Worm (Caenorhabditis elegans) whole organism, late embryonic: ENCODE measurements around the gene rpm-1.
A peak's percentile ranks its signal among the peaks of the same experiment; 100 is the strongest.

ENCODE experiments used
- C08G9.2 ChIP-seq: sonication (generic microtip); optimal IDR thresholded peaks from 2 replicates; lab custom pipeline; 2016; ENCODE audit warnings: mild to moderate bottlenecking, missing genetic modification characterization, moderate library complexity, missing compliant biosample characterization
- K02D7.2 ChIP-seq: sonication (generic microtip); optimal IDR thresholded peaks from 2 replicates; lab custom pipeline; 2017; ENCODE audit warnings: mild to moderate bottlenecking, missing genetic modification characterization, missing compliant biosample characterization
- T23F11.4 ChIP-seq: fragments of 200-800 bp; sonication (Bioruptor generic); optimal IDR thresholded peaks from 2 replicates; lab custom pipeline; 2018; ENCODE audit warnings: mild to moderate bottlenecking, missing genetic modification characterization, missing compliant biosample characterization
- ahr-1 ChIP-seq: sonication (generic microtip); optimal IDR thresholded peaks from 2 replicates; lab custom pipeline; 2016; ENCODE audit warnings: missing genetic modification characterization, missing compliant biosample characterization
- ama-1 ChIP-seq: fragments of 150-350 bp; optimal IDR thresholded peaks from 2 replicates; lab custom pipeline; 2014
- ceh-2 ChIP-seq: sonication (generic microtip); optimal IDR thresholded peaks from 2 replicates; lab custom pipeline; 2016; ENCODE audit warnings: missing genotype, missing genetic modification characterization, missing compliant biosample characterization
- ceh-22 ChIP-seq: sonication (generic microtip); optimal IDR thresholded peaks from 2 replicates; lab custom pipeline; 2017; ENCODE audit warnings: missing biosample characterization, missing genetic modification characterization
- ceh-48 ChIP-seq: sonication (generic microtip); optimal IDR thresholded peaks from 2 replicates; lab custom pipeline; 2016; ENCODE audit warnings: missing genetic modification characterization, inconsistent platforms, missing compliant biosample characterization
- ceh-6 ChIP-seq: fragments of 200-800 bp; sonication (Bioruptor generic); optimal IDR thresholded peaks from 2 replicates; lab custom pipeline; 2018; ENCODE audit warnings: mild to moderate bottlenecking, missing genetic modification characterization, missing compliant biosample characterization
- ceh-9 ChIP-seq: sonication (generic microtip); optimal IDR thresholded peaks from 2 replicates; lab custom pipeline; 2016; ENCODE audit warnings: mild to moderate bottlenecking, missing genetic modification characterization, inconsistent platforms, missing compliant biosample characterization
- che-1 ChIP-seq: sonication (generic microtip); optimal IDR thresholded peaks from 2 replicates; lab custom pipeline; 2016; ENCODE audit warnings: mild to moderate bottlenecking, missing genetic modification characterization, missing compliant biosample characterization
- dve-1 ChIP-seq: sonication (generic microtip); optimal IDR thresholded peaks from 2 replicates; lab custom pipeline; 2017; ENCODE audit warnings: antibody characterized with exemption, mild to moderate bottlenecking, missing genetic modification characterization, missing compliant biosample characterization
- elt-2 ChIP-seq: sonication (generic microtip); optimal IDR thresholded peaks from 2 replicates; lab custom pipeline; 2016; ENCODE audit warnings: missing genetic modification reagents, missing genetic modification characterization, missing compliant biosample characterization
- elt-4 ChIP-seq: sonication (generic microtip); optimal IDR thresholded peaks from 2 replicates; lab custom pipeline; 2016; ENCODE audit warnings: missing genetic modification characterization, missing compliant biosample characterization
- ets-4 ChIP-seq: sonication (generic microtip); optimal IDR thresholded peaks from 2 replicates; lab custom pipeline; 2016; ENCODE audit warnings: missing genetic modification characterization, missing compliant biosample characterization
- fkh-6 ChIP-seq: sonication (generic microtip); optimal IDR thresholded peaks from 2 replicates; lab custom pipeline; 2016; ENCODE audit warnings: missing genetic modification characterization, missing compliant biosample characterization
- hlh-13 ChIP-seq: fragments of 200-800 bp; sonication (Bioruptor generic); optimal IDR thresholded peaks from 2 replicates; lab custom pipeline; 2018; ENCODE audit warnings: mild to moderate bottlenecking, missing genetic modification characterization, missing compliant biosample characterization
- hlh-30 ChIP-seq: sonication (generic microtip); optimal IDR thresholded peaks from 2 replicates; lab custom pipeline; 2017; ENCODE audit warnings: antibody characterized with exemption, missing genetic modification characterization, missing compliant biosample characterization; ENCODE audit not compliant: insufficient read depth
- hlh-6 ChIP-seq: sonication (generic microtip); optimal IDR thresholded peaks from 2 replicates; lab custom pipeline; 2016; ENCODE audit warnings: missing genotype, missing genetic modification characterization, missing compliant biosample characterization
- mec-3 ChIP-seq: sonication (generic microtip); optimal IDR thresholded peaks from 2 replicates; lab custom pipeline; 2016; ENCODE audit warnings: borderline replicate concordance, missing genetic modification characterization, missing compliant biosample characterization
- nhr-11 ChIP-seq: fragments of 150-350 bp; optimal IDR thresholded peaks from 2 replicates; lab custom pipeline; 2014; ENCODE audit warnings: missing biosample characterization, missing genetic modification characterization
- npax-4 ChIP-seq: sonication (generic microtip); optimal IDR thresholded peaks from 2 replicates; lab custom pipeline; 2016; ENCODE audit warnings: missing genetic modification characterization, missing compliant biosample characterization
- pros-1 ChIP-seq: fragments of 150-350 bp; optimal IDR thresholded peaks from 2 replicates; lab custom pipeline; 2014; ENCODE audit warnings: missing biosample characterization, missing genetic modification reagents, missing genetic modification characterization
- rnt-1 ChIP-seq: sonication (generic microtip); optimal IDR thresholded peaks from 2 replicates; lab custom pipeline; 2016; ENCODE audit warnings: missing genetic modification characterization, missing compliant biosample characterization
- sox-2 ChIP-seq: fragments of 200-800 bp; sonication (Bioruptor generic); IDR thresholded peaks from 2 replicates; pipeline ENCODE4 v1.3.6; 2022; ENCODE audit warnings: missing genetic modification reagents, missing genetic modification characterization, missing compliant biosample characterization
- tbx-7 ChIP-seq: sonication (generic microtip); optimal IDR thresholded peaks from 2 replicates; lab custom pipeline; 2016; ENCODE audit warnings: missing genotype, missing genetic modification characterization, missing compliant biosample characterization
- ttx-3 ChIP-seq: sonication (generic microtip); optimal IDR thresholded peaks from 2 replicates; lab custom pipeline; 2016; ENCODE audit warnings: missing genetic modification reagents, missing genetic modification characterization, missing compliant biosample characterization
- unc-3 ChIP-seq, 2 experiments: fragments of 200-800 bp in 1 of 2; sonication (Bioruptor generic) in 1 of 2; sonication (generic microtip) in 1 of 2; conservative IDR thresholded peaks in 1 of 2; optimal IDR thresholded peaks in 1 of 2; 2 replicates each; pipeline versions ENCODE4 v1.3.6 to Lab custom; 2016 to 2022; ENCODE audit warnings: missing compliant biosample characterization in 2 of 2, missing genetic modification characterization in 2 of 2, missing genetic modification reagents in 1 of 2
- unc-42 ChIP-seq: sonication (generic microtip); optimal IDR thresholded peaks from 2 replicates; lab custom pipeline; 2016; ENCODE audit warnings: missing genotype, missing genetic modification characterization, missing compliant biosample characterization
- unc-86 ChIP-seq: sonication (generic microtip); optimal IDR thresholded peaks from 2 replicates; lab custom pipeline; 2016; ENCODE audit warnings: missing genetic modification characterization, missing compliant biosample characterization

Gene rpm-1

ce11 chrV:8782112-8782511 is 37.6 kb downstream of the rpm-1 start:
- TF ChIP-seq unc-3 (GFP tag; conservative IDR thresholded peaks at IDR 0.05; lab: Robert Waterston, UW) (no peak), unc-3 (tag; optimal IDR thresholded peaks at IDR 0.05; lab: Kevin White, UChicago) (no peak), nhr-11 (tag; lab: Kevin White, UChicago) (no peak), tbx-7 (tag; lab: Kevin White, UChicago) (no peak), dve-1 (tag; lab: Kevin White, UChicago) (no peak), rnt-1 (tag; lab: Kevin White, UChicago) (no peak), ceh-6 (GFP tag; lab: Kevin White, UChicago) (no peak), ceh-2 (no peak)

ce11 chrV:8781164-8781563 is 38.6 kb downstream of the rpm-1 start:
- TF ChIP-seq elt-2 (tag; lab: Kevin White, UChicago) (peak; percentile 88), ets-4 (no peak)

- TF ChIP-seq ceh-9 (tag; lab: Kevin White, UChicago) (no peak), T23F11.4 (GFP tag; lab: Kevin White, UChicago) (no peak), nhr-11 (tag; lab: Kevin White, UChicago) (no peak), hlh-6 (tag; lab: Kevin White, UChicago) (no peak), pros-1 (tag; lab: Kevin White, UChicago) (no peak), ceh-2 (no peak)
Observed at ce11 chrV:8776270-8776669, 43.5 kb downstream of the rpm-1 start, which contains the start of gene B0507.1. TSS of gene B0507.1 (plus strand) at chrV:8776570.

- TF ChIP-seq che-1 (no peak), npax-4 (tag; lab: Kevin White, UChicago) (no peak), unc-42 (tag; lab: Kevin White, UChicago) (peak; percentile 61)
Observed at ce11 chrV:8773826-8774382, 45.9 kb downstream of the rpm-1 start, which contains the start of gene B0507.2. TSS of gene B0507.2 (plus strand) at chrV:8774332.

ce11 chrV:8771599-8771998 is 48.2 kb downstream of the rpm-1 start, which contains the start of gene srx-115:
TSS of gene srx-115 (plus strand) at chrV:8771899.
- no peak for TF ChIP-seq ceh-48 (tag; lab: Kevin White, UChicago)
- no peak for TF ChIP-seq unc-86 (tag; lab: Kevin White, UChicago)
- TF ChIP-seq ama-1: no peak
- no peak for TF ChIP-seq C08G9.2
- no peak for TF ChIP-seq ahr-1 (tag; lab: Kevin White, UChicago)
- TF ChIP-seq mec-3 (tag; lab: Kevin White, UChicago): no peak
- no peak for TF ChIP-seq rnt-1 (tag; lab: Kevin White, UChicago)
- TF ChIP-seq ceh-6 (GFP tag; lab: Kevin White, UChicago): no peak
- no peak for TF ChIP-seq hlh-30 (tag; lab: Kevin White, UChicago)
- no peak for TF ChIP-seq ets-4
- no peak for TF ChIP-seq ttx-3 (tag; lab: Kevin White, UChicago)
- no peak for TF ChIP-seq fkh-6 (tag; lab: Kevin White, UChicago)
- TF ChIP-seq elt-4: no peak
- TF ChIP-seq sox-2 (GFP tag; lab: Robert Waterston, UW): no peak
- TF ChIP-seq K02D7.2 (tag; lab: Kevin White, UChicago): no peak

ce11 chrV:8769154-8769553 is 50.6 kb downstream of the rpm-1 start:
- TF ChIP-seq elt-2 (tag; lab: Kevin White, UChicago) (peak; percentile 14), hlh-13 (GFP tag; lab: Kevin White, UChicago) (no peak), ceh-22 (tag; lab: Kevin White, UChicago) (no peak)
